Worm (Caenorhabditis elegans): ENCODE data around the gene glb-5.

ce11 chrV:5594315-5594714 is 35.6 kb downstream of the glb-5 start, which contains the start of gene crn-2:
- TF ChIP-seq snpc-4 (tag; optimal IDR thresholded peaks at IDR 0.05) (no peak), nhr-77 (tag; optimal IDR thresholded peaks at IDR 0.05) (no peak)

Data from whole organism, L2 larva.